Worm (Caenorhabditis elegans) whole organism, L1 larva: ENCODE data around the gene srd-69.

Source experiments
- C34B4.2 ChIP-seq: sonication (generic microtip); optimal IDR thresholded peaks from 2 replicates; lab custom pipeline; 2017; ENCODE audit warnings: mild to moderate bottlenecking, missing genetic modification characterization, missing compliant biosample characterization
- Y116A8C.19 ChIP-seq: sonication (generic microtip); optimal IDR thresholded peaks from 2 replicates; lab custom pipeline; 2016; ENCODE audit warnings: missing compliant biosample characterization, missing genetic modification characterization, borderline replicate concordance
- alr-1 ChIP-seq: fragments of 200-800 bp; sonication (Bioruptor generic); optimal IDR thresholded peaks from 2 replicates; lab custom pipeline; 2018; ENCODE audit warnings: borderline replicate concordance, mild to moderate bottlenecking, missing genetic modification characterization, missing compliant biosample characterization
- ama-1 ChIP-seq: fragments of 150-350 bp; optimal IDR thresholded peaks from 2 replicates; lab custom pipeline; 2014
- blmp-1 ChIP-seq: fragments of 150-350 bp; optimal IDR thresholded peaks from 2 replicates; lab custom pipeline; 2014; ENCODE audit warnings: missing biosample characterization, missing genetic modification characterization
- ceh-63 ChIP-seq: fragments of 200-800 bp; sonication (Bioruptor generic); optimal IDR thresholded peaks from 2 replicates; lab custom pipeline; 2018; ENCODE audit warnings: mild to moderate bottlenecking, missing genetic modification characterization, missing compliant biosample characterization
- ceh-82 ChIP-seq, 3 experiments: fragments of 150-350 bp in 1 of 3; sonication (generic microtip) in 2 of 3; optimal IDR thresholded peaks; 2 replicates each; lab custom pipeline; 2014 to 2017; ENCODE audit warnings: missing biosample characterization in 3 of 3, missing genetic modification characterization in 3 of 3
- ceh-90 ChIP-seq: sonication (generic microtip); optimal IDR thresholded peaks from 2 replicates; lab custom pipeline; 2016; ENCODE audit warnings: missing genetic modification characterization, missing compliant biosample characterization
- dsc-1 ChIP-seq: sonication (generic microtip); optimal IDR thresholded peaks from 2 replicates; lab custom pipeline; 2016; ENCODE audit warnings: mild to moderate bottlenecking, missing genetic modification characterization, missing compliant biosample characterization
- efl-1 ChIP-seq, 4 experiments: fragments of 150-350 bp; optimal IDR thresholded peaks in 3 of 4; peaks in 1 of 4; 1 replicate in 1 of 4; 2 replicates in 3 of 4; lab custom pipeline; 2014; ENCODE audit warnings: missing biosample characterization in 2 of 4, missing genetic modification characterization in 2 of 4, missing genetic modification reagents in 2 of 4
- efl-3 ChIP-seq: fragments of 200-800 bp; sonication (Bioruptor generic); optimal IDR thresholded peaks from 2 replicates; lab custom pipeline; 2018; ENCODE audit warnings: mild to moderate bottlenecking, missing genetic modification characterization, missing compliant biosample characterization
- elt-3 ChIP-seq, 6 experiments: fragments of 150-350 bp in 1 of 6; sonication (generic microtip); optimal IDR thresholded peaks; 2 replicates each; lab custom pipeline; 2017 to 2018; ENCODE audit warnings: missing biosample characterization in 6 of 6, missing genetic modification characterization in 6 of 6, inconsistent platforms in 1 of 6
- fkh-10 ChIP-seq: sonication (generic microtip); optimal IDR thresholded peaks from 2 replicates; lab custom pipeline; 2017; ENCODE audit warnings: missing biosample characterization, missing genetic modification reagents, missing genetic modification characterization
- fkh-8 ChIP-seq: sonication (generic microtip); optimal IDR thresholded peaks from 2 replicates; lab custom pipeline; 2016; ENCODE audit warnings: mild to moderate bottlenecking, missing genetic modification characterization, missing compliant biosample characterization
- lin-14 ChIP-seq: fragments of 200-800 bp; sonication (Bioruptor generic); optimal IDR thresholded peaks from 2 replicates; lab custom pipeline; 2018; ENCODE audit warnings: mild to moderate bottlenecking, missing genetic modification characterization, moderate library complexity, missing compliant biosample characterization
- lin-35 ChIP-seq, 2 experiments: fragments of 150-350 bp; optimal IDR thresholded peaks; 2 replicates each; lab custom pipeline; 2014; ENCODE audit warnings: missing biosample characterization in 2 of 2, missing genetic modification characterization in 2 of 2, missing genetic modification reagents in 2 of 2
- lin-39 ChIP-seq: fragments of 150-350 bp; optimal IDR thresholded peaks from 2 replicates; lab custom pipeline; 2014; ENCODE audit warnings: missing biosample characterization, missing genetic modification reagents, missing genetic modification characterization
- lsy-2 ChIP-seq, 2 experiments: fragments of 150-350 bp; optimal IDR thresholded peaks; 2 replicates each; lab custom pipeline; 2014; ENCODE audit warnings: missing biosample characterization in 2 of 2, missing genetic modification characterization in 2 of 2
- mef-2 ChIP-seq: fragments of 150-350 bp; optimal IDR thresholded peaks from 2 replicates; lab custom pipeline; 2014; ENCODE audit warnings: missing biosample characterization, missing genetic modification characterization
- nhr-12 ChIP-seq: sonication (generic microtip); optimal IDR thresholded peaks from 2 replicates; lab custom pipeline; 2017; ENCODE audit warnings: missing biosample characterization, missing genetic modification characterization
- nhr-19 ChIP-seq: fragments of 200-800 bp; sonication (Bioruptor generic); conservative IDR thresholded peaks from 2 replicates; pipeline ENCODE4 v1.3.6; 2022; ENCODE audit warnings: missing genetic modification characterization, missing compliant biosample characterization
- nhr-28 ChIP-seq: fragments of 150-350 bp; optimal IDR thresholded peaks from 2 replicates; lab custom pipeline; 2014; ENCODE audit warnings: missing biosample characterization, missing genetic modification characterization
- nhr-47 ChIP-seq: sonication (generic microtip); optimal IDR thresholded peaks from 2 replicates; lab custom pipeline; 2016; ENCODE audit warnings: mild to moderate bottlenecking, missing genetic modification characterization, moderate library complexity, missing compliant biosample characterization
- nhr-77 ChIP-seq: fragments of 150-350 bp; optimal IDR thresholded peaks from 2 replicates; lab custom pipeline; 2014; ENCODE audit warnings: missing biosample characterization, missing genetic modification characterization
- nhr-84 ChIP-seq: sonication (generic microtip); optimal IDR thresholded peaks from 2 replicates; lab custom pipeline; 2017; ENCODE audit warnings: missing biosample characterization, missing genetic modification characterization
- nhr-85 ChIP-seq: sonication (generic microtip); peaks from one replicate; lab custom pipeline; 2016; ENCODE audit warnings: missing genetic modification characterization, inconsistent platforms, missing compliant biosample characterization
- pax-3 ChIP-seq: fragments of 200-800 bp; sonication (Bioruptor generic); optimal IDR thresholded peaks from 2 replicates; lab custom pipeline; 2018; ENCODE audit warnings: mild to moderate bottlenecking, missing genetic modification characterization, moderate library complexity, missing compliant biosample characterization
- rnt-1 ChIP-seq: sonication (generic microtip); optimal IDR thresholded peaks from 2 replicates; lab custom pipeline; 2016; ENCODE audit warnings: mild to moderate bottlenecking, missing genetic modification characterization, moderate library complexity, missing compliant biosample characterization
- snpc-4 ChIP-seq: fragments of 150-350 bp; optimal IDR thresholded peaks from 2 replicates; lab custom pipeline; 2014; ENCODE audit warnings: missing biosample characterization, missing genetic modification characterization
- snu-23 ChIP-seq: sonication (generic microtip); optimal IDR thresholded peaks from 2 replicates; lab custom pipeline; 2016; ENCODE audit warnings: missing genetic modification characterization, missing compliant biosample characterization
- tbx-2 ChIP-seq: sonication (generic microtip); optimal IDR thresholded peaks from 2 replicates; lab custom pipeline; 2016; ENCODE audit warnings: missing genetic modification characterization, missing compliant biosample characterization
- tlp-1 ChIP-seq: fragments of 150-350 bp; optimal IDR thresholded peaks from 2 replicates; lab custom pipeline; 2014; ENCODE audit warnings: missing biosample characterization, missing genetic modification characterization
- xbp-1 ChIP-seq: sonication (generic microtip); optimal IDR thresholded peaks from 2 replicates; lab custom pipeline; 2016; ENCODE audit warnings: missing genetic modification characterization, missing compliant biosample characterization
- zag-1 ChIP-seq: fragments of 150-350 bp; optimal IDR thresholded peaks from 2 replicates; lab custom pipeline; 2014; ENCODE audit warnings: missing biosample characterization, missing genetic modification characterization
- zip-4 ChIP-seq: fragments of 200-800 bp; sonication (Bioruptor generic); optimal IDR thresholded peaks from 2 replicates; lab custom pipeline; 2018; ENCODE audit warnings: mild to moderate bottlenecking, missing genetic modification characterization, moderate library complexity, missing compliant biosample characterization

The srd-69 gene

ce11 chrIII:2375918-2376317 is 13.2 kb downstream of the srd-69 start, which contains the start of gene H14E04.2 (continued):
- TF ChIP-seq elt-3 (tag; optimal IDR thresholded peaks at IDR 0.05; lab: Kevin White, UChicago) = peak in 2 of 6 experiments; percentile 61 to 85
- TF ChIP-seq lsy-2 (tag; optimal IDR thresholded peaks at IDR 0.05; lab: Kevin White, UChicago) = peak; percentile 84 to 92
- peak; percentile 87 for TF ChIP-seq xbp-1 (tag; lab: Kevin White, UChicago)
- no peak for TF ChIP-seq mef-2 (tag; lab: Kevin White, UChicago)
- no peak for TF ChIP-seq C34B4.2 (tag; lab: Kevin White, UChicago)
- peak; percentile 57 for TF ChIP-seq nhr-77 (tag; lab: Kevin White, UChicago)

ce11 chrIII:2384364-2384763 is 21.6 kb downstream of the srd-69 start:
- TF ChIP-seq nhr-85 (tag; lab: Kevin White, UChicago) = no peak
- no peak for TF ChIP-seq zag-1 (tag; lab: Kevin White, UChicago)
- TF ChIP-seq efl-1 (optimal IDR thresholded peaks at IDR 0.05; lab: Kevin White, UChicago) = no peak
- TF ChIP-seq efl-1 (GFP tag; optimal IDR thresholded peaks at IDR 0.05 in 1 of 2; lab: Kevin White, UChicago) = no peak
- no peak for TF ChIP-seq ama-1
- no peak for TF ChIP-seq fkh-8 (tag; lab: Kevin White, UChicago)
- no peak for TF ChIP-seq rnt-1
- TF ChIP-seq mef-2 (tag; lab: Kevin White, UChicago) = no peak
- no peak for TF ChIP-seq ceh-90 (tag; lab: Kevin White, UChicago)
- no peak for TF ChIP-seq alr-1 (tag; lab: Kevin White, UChicago)
- TF ChIP-seq snpc-4 (tag; lab: Kevin White, UChicago) = no peak
- TF ChIP-seq nhr-28 (tag; lab: Kevin White, UChicago) = no peak
- TF ChIP-seq lsy-2 (tag; optimal IDR thresholded peaks at IDR 0.05; lab: Kevin White, UChicago) = no peak
- TF ChIP-seq nhr-19 = no peak
- TF ChIP-seq zip-4 (GFP tag; lab: Kevin White, UChicago) = no peak
- TF ChIP-seq dsc-1 (tag; lab: Kevin White, UChicago) = no peak
- no peak for TF ChIP-seq elt-3 (tag; optimal IDR thresholded peaks at IDR 0.05; lab: Kevin White, UChicago)
- no peak for TF ChIP-seq nhr-12
- no peak for TF ChIP-seq ceh-63 (GFP tag; lab: Kevin White, UChicago)
- no peak for TF ChIP-seq blmp-1
- no peak for TF ChIP-seq tbx-2
- TF ChIP-seq, all 84 proteins: peak for 0

ce11 chrIII:2386483-2386882 is 23.7 kb downstream of the srd-69 start, which contains the start of gene H14E04.3:
Gene H14E04.3, minus strand, starts transcription at chrIII:2386583.
- TF ChIP-seq nhr-47 (tag; lab: Kevin White, UChicago) (no peak), tlp-1 (no peak)
- TF ChIP-seq, all 84 proteins: peak for 0

- TF ChIP-seq snu-23 (GFP tag; lab: Kevin White, UChicago) (no peak), pax-3 (no peak), efl-3 (GFP tag; lab: Kevin White, UChicago) (no peak), lin-35 (GFP tag; optimal IDR thresholded peaks at IDR 0.05; lab: Kevin White, UChicago) (no peak), lin-14 (GFP tag; lab: Kevin White, UChicago) (peak; percentile 72), Y116A8C.19 (tag; lab: Kevin White, UChicago) (no peak), nhr-84 (no peak), efl-1 (optimal IDR thresholded peaks at IDR 0.05; lab: Kevin White, UChicago) (no peak), efl-1 (GFP tag; optimal IDR thresholded peaks at IDR 0.05 in 1 of 2; lab: Kevin White, UChicago) (peak in 1 of 2 experiments; percentile 72), xbp-1 (tag; lab: Kevin White, UChicago) (no peak), elt-3 (tag; optimal IDR thresholded peaks at IDR 0.05; lab: Kevin White, UChicago) (no peak), fkh-10 (GFP tag; lab: Kevin White, UChicago) (peak; percentile 38), ceh-82 (tag; optimal IDR thresholded peaks at IDR 0.05; lab: Kevin White, UChicago) (no peak), lin-39 (tag; lab: Kevin White, UChicago) (no peak)
Measured at ce11 chrIII:2391704-2392103, 29.0 kb downstream of the srd-69 start.
